Fruit fly (Drosophila melanogaster) whole organism, prepupa: ENCODE measurements around the gene NimB3.

ENCODE experiments used
- CG31627 ChIP-seq: fragments of 200-800 bp; sonication (Bioruptor generic); optimal IDR thresholded peaks from 3 replicates; lab custom pipeline; 2016; ENCODE audit warnings: missing biosample characterization, missing genetic modification characterization
- Ets96B ChIP-seq: fragments of 200-800 bp; optimal IDR thresholded peaks from 2 replicates; lab custom pipeline; 2019; ENCODE audit warnings: missing biosample characterization, mild to moderate bottlenecking, missing genetic modification characterization, moderate library complexity

- TF ChIP-seq CG31627 (GFP tag; lab: Kevin White, UChicago) (no peak), Ets96B (tag; lab: Kevin White, UChicago) (no peak)
These were observed 4.2 kb downstream of the NimB3 start, which contains the start of gene NimB1 for dm6 chr2L:13963467-13964122.
